Fruit fly (Drosophila melanogaster) whole organism: ENCODE data around the gene CG31804.

Experiments
- CG8478 ChIP-seq: fragments of >200 bp; optimal IDR thresholded peaks from 2 replicates; lab custom pipeline; 2018; ENCODE audit warnings: inconsistent platforms
- psq ChIP-seq: fragments of >200 bp; optimal IDR thresholded peaks from 2 replicates; lab custom pipeline; 2017
- usp ChIP-seq: fragments of >200 bp; optimal IDR thresholded peaks from 2 replicates; lab custom pipeline; 2017; ENCODE audit warnings: missing biosample characterization, missing genetic modification characterization, mixed read lengths

dm6 chr2L:17381616-17382015, 18.3 kb downstream of the CG31804 start:
- TF ChIP-seq psq (lab: Kevin White, UChicago) = no peak
- TF ChIP-seq CG8478 (lab: Kevin White, UChicago) = no peak
- TF ChIP-seq usp (GFP tag; lab: Kevin White, UChicago) = no peak
